Worm (Caenorhabditis elegans) whole organism, late embryonic: ENCODE results near the gene C26D10.3.

Source experiments
- C08G9.2 ChIP-seq: sonication (generic microtip); optimal IDR thresholded peaks from 2 replicates; lab custom pipeline; 2016; ENCODE audit warnings: mild to moderate bottlenecking, missing genetic modification characterization, moderate library complexity, missing compliant biosample characterization
- C38D4.7 ChIP-seq: fragments of 200-800 bp; sonication (Bioruptor generic); optimal IDR thresholded peaks from 2 replicates; lab custom pipeline; 2018; ENCODE audit warnings: mild to moderate bottlenecking, missing genetic modification characterization, moderate library complexity, missing compliant biosample characterization
- K02D7.2 ChIP-seq: sonication (generic microtip); optimal IDR thresholded peaks from 2 replicates; lab custom pipeline; 2017; ENCODE audit warnings: mild to moderate bottlenecking, missing genetic modification characterization, missing compliant biosample characterization
- K09A11.1 ChIP-seq: sonication (generic microtip); optimal IDR thresholded peaks from 2 replicates; lab custom pipeline; 2017; ENCODE audit warnings: antibody characterized with exemption, mild to moderate bottlenecking, missing genetic modification characterization, missing compliant biosample characterization; ENCODE audit not compliant: insufficient read depth
- T23F11.4 ChIP-seq: fragments of 200-800 bp; sonication (Bioruptor generic); optimal IDR thresholded peaks from 2 replicates; lab custom pipeline; 2018; ENCODE audit warnings: mild to moderate bottlenecking, missing genetic modification characterization, missing compliant biosample characterization
- ahr-1 ChIP-seq: sonication (generic microtip); optimal IDR thresholded peaks from 2 replicates; lab custom pipeline; 2016; ENCODE audit warnings: missing genetic modification characterization, missing compliant biosample characterization
- ama-1 ChIP-seq: fragments of 150-350 bp; optimal IDR thresholded peaks from 2 replicates; lab custom pipeline; 2014
- ceh-14 ChIP-seq: sonication (generic microtip); optimal IDR thresholded peaks from 2 replicates; lab custom pipeline; 2016; ENCODE audit warnings: missing genotype, missing genetic modification characterization, missing compliant biosample characterization
- ceh-18 ChIP-seq: sonication (generic microtip); optimal IDR thresholded peaks from 2 replicates; lab custom pipeline; 2016; ENCODE audit warnings: missing genetic modification characterization, missing compliant biosample characterization
- ceh-2 ChIP-seq: sonication (generic microtip); optimal IDR thresholded peaks from 2 replicates; lab custom pipeline; 2016; ENCODE audit warnings: missing genotype, missing genetic modification characterization, missing compliant biosample characterization
- ceh-22 ChIP-seq: sonication (generic microtip); optimal IDR thresholded peaks from 2 replicates; lab custom pipeline; 2017; ENCODE audit warnings: missing biosample characterization, missing genetic modification characterization
- ceh-30 ChIP-seq: fragments of 150-350 bp; optimal IDR thresholded peaks from 2 replicates; lab custom pipeline; 2014; ENCODE audit warnings: missing biosample characterization, missing genetic modification characterization
- ceh-31 ChIP-seq: sonication (generic microtip); optimal IDR thresholded peaks from 2 replicates; lab custom pipeline; 2016; ENCODE audit warnings: missing genetic modification characterization, missing compliant biosample characterization
- ceh-34 ChIP-seq: sonication (generic microtip); optimal IDR thresholded peaks from 2 replicates; lab custom pipeline; 2016; ENCODE audit warnings: mild to moderate bottlenecking, missing genetic modification characterization, missing compliant biosample characterization
- ceh-45 ChIP-seq: fragments of 200-800 bp; sonication (Bioruptor generic); IDR thresholded peaks from 2 replicates; pipeline ENCODE4 v1.3.6; 2022; ENCODE audit warnings: missing genetic modification reagents, missing genetic modification characterization, missing compliant biosample characterization
- ceh-48 ChIP-seq: sonication (generic microtip); optimal IDR thresholded peaks from 2 replicates; lab custom pipeline; 2016; ENCODE audit warnings: missing genetic modification characterization, inconsistent platforms, missing compliant biosample characterization
- ceh-6 ChIP-seq: fragments of 200-800 bp; sonication (Bioruptor generic); optimal IDR thresholded peaks from 2 replicates; lab custom pipeline; 2018; ENCODE audit warnings: mild to moderate bottlenecking, missing genetic modification characterization, missing compliant biosample characterization
- ceh-9 ChIP-seq: sonication (generic microtip); optimal IDR thresholded peaks from 2 replicates; lab custom pipeline; 2016; ENCODE audit warnings: mild to moderate bottlenecking, missing genetic modification characterization, inconsistent platforms, missing compliant biosample characterization
- che-1 ChIP-seq: sonication (generic microtip); optimal IDR thresholded peaks from 2 replicates; lab custom pipeline; 2016; ENCODE audit warnings: mild to moderate bottlenecking, missing genetic modification characterization, missing compliant biosample characterization
- dmd-4 ChIP-seq: sonication (generic microtip); optimal IDR thresholded peaks from 2 replicates; lab custom pipeline; 2016; ENCODE audit warnings: borderline replicate concordance, missing genetic modification characterization, missing compliant biosample characterization
- dve-1 ChIP-seq: sonication (generic microtip); optimal IDR thresholded peaks from 2 replicates; lab custom pipeline; 2017; ENCODE audit warnings: antibody characterized with exemption, mild to moderate bottlenecking, missing genetic modification characterization, missing compliant biosample characterization
- elt-2 ChIP-seq: sonication (generic microtip); optimal IDR thresholded peaks from 2 replicates; lab custom pipeline; 2016; ENCODE audit warnings: missing genetic modification reagents, missing genetic modification characterization, missing compliant biosample characterization
- elt-4 ChIP-seq: sonication (generic microtip); optimal IDR thresholded peaks from 2 replicates; lab custom pipeline; 2016; ENCODE audit warnings: missing genetic modification characterization, missing compliant biosample characterization
- ets-4 ChIP-seq: sonication (generic microtip); optimal IDR thresholded peaks from 2 replicates; lab custom pipeline; 2016; ENCODE audit warnings: missing genetic modification characterization, missing compliant biosample characterization
- eyg-1 ChIP-seq: sonication (generic microtip); optimal IDR thresholded peaks from 2 replicates; lab custom pipeline; 2016; ENCODE audit warnings: missing genotype, missing genetic modification characterization, missing compliant biosample characterization
- fax-1 ChIP-seq: sonication (generic microtip); optimal IDR thresholded peaks from 2 replicates; lab custom pipeline; 2016; ENCODE audit warnings: missing genotype, missing genetic modification characterization, missing compliant biosample characterization
- fkh-10 ChIP-seq: fragments of 150-350 bp; optimal IDR thresholded peaks from 2 replicates; lab custom pipeline; 2014; ENCODE audit warnings: missing biosample characterization, missing genetic modification reagents, missing genetic modification characterization
- fkh-6 ChIP-seq: sonication (generic microtip); optimal IDR thresholded peaks from 2 replicates; lab custom pipeline; 2016; ENCODE audit warnings: missing genetic modification characterization, missing compliant biosample characterization
- gmeb-2 ChIP-seq: sonication (generic microtip); optimal IDR thresholded peaks from 2 replicates; lab custom pipeline; 2016; ENCODE audit warnings: missing genetic modification characterization, inconsistent platforms, missing compliant biosample characterization
- hlh-13 ChIP-seq: fragments of 200-800 bp; sonication (Bioruptor generic); optimal IDR thresholded peaks from 2 replicates; lab custom pipeline; 2018; ENCODE audit warnings: mild to moderate bottlenecking, missing genetic modification characterization, missing compliant biosample characterization
- hlh-15 ChIP-seq: sonication (generic microtip); optimal IDR thresholded peaks from 2 replicates; lab custom pipeline; 2016; ENCODE audit warnings: missing genetic modification characterization, missing compliant biosample characterization
- hlh-30 ChIP-seq: sonication (generic microtip); optimal IDR thresholded peaks from 2 replicates; lab custom pipeline; 2017; ENCODE audit warnings: antibody characterized with exemption, missing genetic modification characterization, missing compliant biosample characterization; ENCODE audit not compliant: insufficient read depth
- hlh-8 ChIP-seq: sonication (generic microtip); optimal IDR thresholded peaks from 2 replicates; lab custom pipeline; 2016; ENCODE audit warnings: missing genotype, missing genetic modification characterization, missing compliant biosample characterization
- lim-6 ChIP-seq: sonication (generic microtip); optimal IDR thresholded peaks from 2 replicates; lab custom pipeline; 2016; ENCODE audit warnings: missing genetic modification characterization, missing compliant biosample characterization
- lin-11 ChIP-seq: fragments of 200-800 bp; sonication (Bioruptor generic); optimal IDR thresholded peaks from 2 replicates; lab custom pipeline; 2018; ENCODE audit warnings: mild to moderate bottlenecking, missing genetic modification characterization, missing compliant biosample characterization
- madf-2 ChIP-seq: sonication (generic microtip); optimal IDR thresholded peaks from 2 replicates; lab custom pipeline; 2017; ENCODE audit warnings: missing genetic modification characterization, missing compliant biosample characterization
- mec-3 ChIP-seq: sonication (generic microtip); optimal IDR thresholded peaks from 2 replicates; lab custom pipeline; 2016; ENCODE audit warnings: borderline replicate concordance, missing genetic modification characterization, missing compliant biosample characterization
- nfya-1 ChIP-seq: sonication (generic microtip); optimal IDR thresholded peaks from 2 replicates; lab custom pipeline; 2017; ENCODE audit warnings: missing genetic modification characterization, mild to moderate bottlenecking, missing compliant biosample characterization, antibody characterized with exemption, moderate library complexity
- nhr-232 ChIP-seq: sonication (generic microtip); optimal IDR thresholded peaks from 2 replicates; lab custom pipeline; 2016; ENCODE audit warnings: missing genetic modification characterization, missing compliant biosample characterization
- odd-2 ChIP-seq: sonication (generic microtip); optimal IDR thresholded peaks from 2 replicates; lab custom pipeline; 2017; ENCODE audit warnings: antibody characterized with exemption, mild to moderate bottlenecking, missing genetic modification characterization, missing compliant biosample characterization
- pag-3 ChIP-seq: sonication (generic microtip); optimal IDR thresholded peaks from 2 replicates; lab custom pipeline; 2016; ENCODE audit warnings: missing compliant biosample characterization, missing genetic modification characterization, borderline replicate concordance
- pax-1 ChIP-seq: fragments of 150-350 bp; optimal IDR thresholded peaks from 2 replicates; lab custom pipeline; 2014; ENCODE audit warnings: missing biosample characterization, missing genetic modification characterization
- pha-2 ChIP-seq: sonication (generic microtip); optimal IDR thresholded peaks from 2 replicates; lab custom pipeline; 2017; ENCODE audit warnings: mild to moderate bottlenecking, missing genetic modification characterization, missing compliant biosample characterization
- pqm-1 ChIP-seq: sonication (generic microtip); optimal IDR thresholded peaks from 2 replicates; lab custom pipeline; 2016; ENCODE audit warnings: missing genetic modification characterization, missing compliant biosample characterization
- ref-2 ChIP-seq: sonication (generic microtip); optimal IDR thresholded peaks from 2 replicates; lab custom pipeline; 2016; ENCODE audit warnings: missing genetic modification characterization, missing compliant biosample characterization
- rnt-1 ChIP-seq: sonication (generic microtip); optimal IDR thresholded peaks from 2 replicates; lab custom pipeline; 2016; ENCODE audit warnings: missing genetic modification characterization, missing compliant biosample characterization
- sox-4 ChIP-seq: sonication (generic microtip); optimal IDR thresholded peaks from 2 replicates; lab custom pipeline; 2017; ENCODE audit warnings: mild to moderate bottlenecking, missing genetic modification characterization, inconsistent platforms, missing compliant biosample characterization
- syd-9 ChIP-seq: sonication (generic microtip); optimal IDR thresholded peaks from 2 replicates; lab custom pipeline; 2016; ENCODE audit warnings: mild to moderate bottlenecking, missing genetic modification characterization, moderate library complexity, missing compliant biosample characterization
- tbx-2 ChIP-seq: sonication (generic microtip); optimal IDR thresholded peaks from 2 replicates; lab custom pipeline; 2016; ENCODE audit warnings: missing genetic modification characterization, missing compliant biosample characterization
- tbx-7 ChIP-seq: sonication (generic microtip); optimal IDR thresholded peaks from 2 replicates; lab custom pipeline; 2016; ENCODE audit warnings: missing genotype, missing genetic modification characterization, missing compliant biosample characterization
- ttx-3 ChIP-seq: sonication (generic microtip); optimal IDR thresholded peaks from 2 replicates; lab custom pipeline; 2016; ENCODE audit warnings: missing genetic modification reagents, missing genetic modification characterization, missing compliant biosample characterization
- unc-42 ChIP-seq: sonication (generic microtip); optimal IDR thresholded peaks from 2 replicates; lab custom pipeline; 2016; ENCODE audit warnings: missing genotype, missing genetic modification characterization, missing compliant biosample characterization
- unc-86 ChIP-seq: sonication (generic microtip); optimal IDR thresholded peaks from 2 replicates; lab custom pipeline; 2016; ENCODE audit warnings: missing genetic modification characterization, missing compliant biosample characterization

C26D10.3 gene

ce11 chrII:8325002-8325539 is at the start of gene C26D10.3, which contains the start of gene ran-3:
Gene C26D10.3 (plus strand): TSS chrII:8325386.
Gene ran-3 (minus strand): TSS chrII:8325052.
- TF ChIP-seq C38D4.7 (no peak), mec-3 (tag; lab: Kevin White, UChicago) (no peak), pax-1 (tag; lab: Kevin White, UChicago) (peak; percentile 47), ceh-6 (no peak), hlh-30 (no peak), dmd-4 (tag; lab: Kevin White, UChicago) (no peak), ceh-22 (tag; lab: Kevin White, UChicago) (no peak), unc-42 (tag; lab: Kevin White, UChicago) (peak; percentile 18), ceh-30 (tag; lab: Kevin White, UChicago) (no peak), ceh-31 (tag; lab: Kevin White, UChicago) (peak; percentile 47), K09A11.1 (tag; lab: Kevin White, UChicago) (no peak), C08G9.2 (tag; lab: Kevin White, UChicago) (peak; percentile 24), ceh-18 (tag; lab: Kevin White, UChicago) (no peak), hlh-13 (no peak), lim-6 (tag; lab: Kevin White, UChicago) (no peak), ets-4 (no peak), pqm-1 (no peak), elt-2 (tag; lab: Kevin White, UChicago) (peak; percentile 67), ceh-48 (tag; lab: Kevin White, UChicago) (no peak), fkh-6 (tag; lab: Kevin White, UChicago) (peak; percentile 59), hlh-15 (no peak), pha-2 (tag; lab: Kevin White, UChicago) (peak; percentile 37), gmeb-2 (tag; lab: Kevin White, UChicago) (peak; percentile 42), nfya-1 (tag; lab: Kevin White, UChicago) (peak; percentile 75), ceh-45 (GFP tag; lab: Robert Waterston, UW) (no peak), lin-11 (no peak), ceh-34 (tag; lab: Kevin White, UChicago) (peak; percentile 10), rnt-1 (tag; lab: Kevin White, UChicago) (peak; percentile 15), dve-1 (no peak), ceh-9 (tag; lab: Kevin White, UChicago) (no peak), ref-2 (tag; lab: Kevin White, UChicago) (no peak), fax-1 (tag; lab: Kevin White, UChicago) (peak; percentile 26), ceh-14 (tag; lab: Kevin White, UChicago) (peak; percentile 53), ceh-2 (tag; lab: Kevin White, UChicago) (peak; percentile 45), eyg-1 (peak; percentile 35), madf-2 (tag; lab: Kevin White, UChicago) (no peak), tbx-7 (tag; lab: Kevin White, UChicago) (no peak), syd-9 (tag; lab: Kevin White, UChicago) (peak; percentile 9), ahr-1 (tag; lab: Kevin White, UChicago) (peak; percentile 26), tbx-2 (peak; percentile 50), hlh-8 (tag; lab: Kevin White, UChicago) (peak; percentile 44), T23F11.4 (GFP tag; lab: Kevin White, UChicago) (peak; percentile 18), fkh-10 (GFP tag; lab: Kevin White, UChicago) (no peak), che-1 (tag; lab: Kevin White, UChicago) (peak; percentile 13), elt-4 (tag; lab: Kevin White, UChicago) (no peak), nhr-232 (tag; lab: Kevin White, UChicago) (no peak), odd-2 (tag; lab: Kevin White, UChicago) (no peak), ama-1 (lab: Kevin White, UChicago) (no peak), sox-4 (no peak), pag-3 (tag; lab: Kevin White, UChicago) (no peak), unc-86 (tag; lab: Kevin White, UChicago) (peak; percentile 24), K02D7.2 (no peak), ttx-3 (peak; percentile 54)
